Worm (Caenorhabditis elegans) whole organism, young adult: ENCODE data around the gene rps-1.

Source experiments
- B0035.1 ChIP-seq: sonication (generic microtip); optimal IDR thresholded peaks from 2 replicates; lab custom pipeline; 2016; ENCODE audit warnings: missing genetic modification characterization, mild to moderate bottlenecking, missing compliant biosample characterization, missing genotype, missing genetic modification reagents
- F10E7.11 ChIP-seq: sonication (generic microtip); optimal IDR thresholded peaks from 2 replicates; lab custom pipeline; 2017; ENCODE audit warnings: mild to moderate bottlenecking, missing genetic modification characterization, moderate library complexity, missing compliant biosample characterization
- F22D6.2 ChIP-seq: sonication (generic microtip); optimal IDR thresholded peaks from 2 replicates; lab custom pipeline; 2016; ENCODE audit warnings: mild to moderate bottlenecking, missing genetic modification characterization, missing compliant biosample characterization
- F33H1.4 ChIP-seq: fragments of 200-800 bp; sonication (Bioruptor generic); IDR thresholded peaks from 2 replicates; pipeline ENCODE4 v1.3.6; 2022; ENCODE audit warnings: missing genetic modification reagents, missing genetic modification characterization, missing compliant biosample characterization
- F39B2.1 ChIP-seq: fragments of 200-800 bp; sonication (Bioruptor generic); IDR thresholded peaks from 2 replicates; pipeline ENCODE4 v1.3.6; 2022; ENCODE audit warnings: missing genetic modification reagents, missing genetic modification characterization, missing compliant biosample characterization
- F49E8.2 ChIP-seq: sonication (generic microtip); optimal IDR thresholded peaks from 3 replicates; lab custom pipeline; 2017; ENCODE audit warnings: missing genetic modification characterization, mild to moderate bottlenecking, missing compliant biosample characterization, antibody characterized with exemption, moderate library complexity; ENCODE audit not compliant: insufficient read depth
- Y53F4B.3 ChIP-seq: fragments of 200-800 bp; sonication (Bioruptor generic); IDR thresholded peaks from 2 replicates; pipeline ENCODE4 v1.3.6; 2022; ENCODE audit warnings: missing genetic modification reagents, missing genetic modification characterization, missing compliant biosample characterization
- Y67H2A.10 ChIP-seq: fragments of 200-800 bp; sonication (Bioruptor generic); conservative IDR thresholded peaks from 2 replicates; pipeline ENCODE4 v1.3.6; 2022; ENCODE audit warnings: missing genetic modification reagents, missing genetic modification characterization, missing compliant biosample characterization
- athp-1 ChIP-seq: sonication (generic microtip); optimal IDR thresholded peaks from 2 replicates; lab custom pipeline; 2017; ENCODE audit warnings: mild to moderate bottlenecking, missing genetic modification characterization, missing compliant biosample characterization
- attf-3 ChIP-seq: fragments of 200-800 bp; sonication (Bioruptor generic); conservative IDR thresholded peaks from 2 replicates; pipeline ENCODE4 v1.3.6; 2022; ENCODE audit warnings: missing genetic modification reagents, missing genetic modification characterization, missing compliant biosample characterization
- attf-6 ChIP-seq: fragments of 200-800 bp; sonication (Bioruptor generic); IDR thresholded peaks from 2 replicates; pipeline ENCODE4 v1.3.6; 2022; ENCODE audit warnings: missing genetic modification reagents, missing genetic modification characterization, missing compliant biosample characterization
- bed-1 ChIP-seq: fragments of 200-800 bp; sonication (Bioruptor generic); IDR thresholded peaks from 2 replicates; pipeline ENCODE4 v1.3.6; 2022; ENCODE audit warnings: missing genetic modification reagents, missing genetic modification characterization, missing compliant biosample characterization
- cebp-2 ChIP-seq: fragments of 200-800 bp; sonication (Bioruptor generic); IDR thresholded peaks from 2 replicates; pipeline ENCODE4 v1.3.6; 2022; ENCODE audit warnings: missing genetic modification characterization, missing compliant biosample characterization
- ceh-100 ChIP-seq: fragments of 200-800 bp; sonication (Bioruptor generic); IDR thresholded peaks from 2 replicates; pipeline ENCODE4 v1.3.6; 2022; ENCODE audit warnings: missing genetic modification reagents, missing genetic modification characterization, missing compliant biosample characterization
- ceh-40 ChIP-seq: fragments of 200-800 bp; sonication (Bioruptor generic); IDR thresholded peaks from 2 replicates; pipeline ENCODE4 v1.3.6; 2022; ENCODE audit warnings: missing genetic modification characterization, missing compliant biosample characterization
- die-1 ChIP-seq: sonication (generic microtip); optimal IDR thresholded peaks from 2 replicates; lab custom pipeline; 2016; ENCODE audit warnings: missing genotype, mild to moderate bottlenecking, missing genetic modification characterization, missing compliant biosample characterization
- dox-1 ChIP-seq: fragments of 200-800 bp; sonication (Bioruptor generic); IDR thresholded peaks from 2 replicates; pipeline ENCODE4 v1.3.6; 2022; ENCODE audit warnings: missing genetic modification reagents, missing genetic modification characterization, missing compliant biosample characterization
- fkh-3 ChIP-seq: sonication (generic microtip); optimal IDR thresholded peaks from 2 replicates; lab custom pipeline; 2016; ENCODE audit warnings: mild to moderate bottlenecking, missing genetic modification characterization, missing compliant biosample characterization
- hlh-12 ChIP-seq: sonication (generic microtip); optimal IDR thresholded peaks from 2 replicates; lab custom pipeline; 2016; ENCODE audit warnings: missing genetic modification characterization, missing compliant biosample characterization
- hsf-1 ChIP-seq: fragments of 200-800 bp; sonication (Bioruptor generic); IDR thresholded peaks from 2 replicates; pipeline ENCODE4 v1.3.6; 2022; ENCODE audit warnings: missing genetic modification reagents, missing genetic modification characterization, missing compliant biosample characterization
- let-607 ChIP-seq, 2 experiments: fragments of 200-800 bp in 1 of 2; sonication (Bioruptor generic) in 1 of 2; sonication (generic microtip) in 1 of 2; optimal IDR thresholded peaks; 2 replicates each; lab custom pipeline; 2016 to 2018; ENCODE audit warnings: mild to moderate bottlenecking in 2 of 2, missing compliant biosample characterization in 2 of 2, missing genetic modification characterization in 2 of 2, moderate library complexity in 2 of 2, missing genotype in 1 of 2
- lin-54 ChIP-seq: fragments of 200-800 bp; sonication (Bioruptor generic); optimal IDR thresholded peaks from 2 replicates; lab custom pipeline; 2018; ENCODE audit warnings: mild to moderate bottlenecking, missing genetic modification characterization, missing compliant biosample characterization
- lsy-27 ChIP-seq: sonication (generic microtip); optimal IDR thresholded peaks from 2 replicates; lab custom pipeline; 2017; ENCODE audit warnings: missing genetic modification characterization, mild to moderate bottlenecking, missing compliant biosample characterization, antibody characterized with exemption, missing genotype, borderline replicate concordance; ENCODE audit not compliant: insufficient read depth
- madf-10 ChIP-seq: sonication (generic microtip); optimal IDR thresholded peaks from 2 replicates; lab custom pipeline; 2016; ENCODE audit warnings: mild to moderate bottlenecking, missing genetic modification characterization, missing compliant biosample characterization
- madf-6 ChIP-seq: fragments of 200-800 bp; sonication (Bioruptor generic); IDR thresholded peaks from 2 replicates; pipeline ENCODE4 v1.3.6; 2022; ENCODE audit warnings: missing genetic modification reagents, missing genetic modification characterization, missing compliant biosample characterization
- madf-8 ChIP-seq: fragments of 200-800 bp; sonication (Bioruptor generic); conservative IDR thresholded peaks from 2 replicates; pipeline ENCODE4 v1.3.6; 2022; ENCODE audit warnings: missing genetic modification reagents, missing genetic modification characterization, missing compliant biosample characterization
- mcd-1 ChIP-seq: fragments of 200-800 bp; sonication (Bioruptor generic); IDR thresholded peaks from 2 replicates; pipeline ENCODE4 v1.3.6; 2022; ENCODE audit warnings: missing genetic modification reagents, missing genetic modification characterization, missing compliant biosample characterization
- nhr-179 ChIP-seq: sonication (generic microtip); optimal IDR thresholded peaks from 2 replicates; lab custom pipeline; 2016; ENCODE audit warnings: mild to moderate bottlenecking, missing genetic modification characterization, missing compliant biosample characterization
- nhr-27 ChIP-seq: fragments of 200-800 bp; sonication (Bioruptor generic); optimal IDR thresholded peaks from 2 replicates; lab custom pipeline; 2018; ENCODE audit warnings: mild to moderate bottlenecking, missing genetic modification characterization, moderate library complexity, missing compliant biosample characterization
- nhr-80 ChIP-seq: sonication (generic microtip); optimal IDR thresholded peaks from 2 replicates; lab custom pipeline; 2016; ENCODE audit warnings: missing genetic modification characterization, missing compliant biosample characterization
- nhr-90 ChIP-seq: sonication (generic microtip); optimal IDR thresholded peaks from 2 replicates; lab custom pipeline; 2016; ENCODE audit warnings: missing genotype, mild to moderate bottlenecking, missing genetic modification characterization, missing compliant biosample characterization
- pha-4 ChIP-seq: fragments of 150-350 bp; sonication (generic microtip); optimal IDR thresholded peaks from 2 replicates; lab custom pipeline; 2014; ENCODE audit warnings: missing biosample characterization, missing genetic modification reagents, missing genetic modification characterization
- rec-8 ChIP-seq, 2 experiments: sonication (generic microtip); optimal IDR thresholded peaks; 2 replicates each; lab custom pipeline; 2016; ENCODE audit warnings: mild to moderate bottlenecking in 2 of 2, missing genetic modification characterization in 2 of 2, missing genetic modification reagents in 2 of 2, missing genotype in 2 of 2, missing biosample characterization in 1 of 2, missing compliant biosample characterization in 1 of 2, moderate library complexity in 1 of 2
- repo-1 ChIP-seq: sonication (generic microtip); optimal IDR thresholded peaks from 2 replicates; lab custom pipeline; 2017; ENCODE audit warnings: mild to moderate bottlenecking, missing genetic modification characterization, missing compliant biosample characterization
- sdz-38 ChIP-seq: sonication (generic microtip); optimal IDR thresholded peaks from 2 replicates; lab custom pipeline; 2016; ENCODE audit warnings: missing genotype, missing genetic modification characterization, missing compliant biosample characterization
- sea-2 ChIP-seq: fragments of 200-800 bp; sonication (Bioruptor generic); IDR thresholded peaks from 2 replicates; pipeline ENCODE4 v1.3.6; 2022; ENCODE audit warnings: missing genetic modification characterization, missing compliant biosample characterization
- snpc-1.1 ChIP-seq: sonication (generic microtip); optimal IDR thresholded peaks from 2 replicates; lab custom pipeline; 2017; ENCODE audit warnings: missing genetic modification characterization, mild to moderate bottlenecking, missing compliant biosample characterization, antibody characterized with exemption, moderate library complexity, missing genotype, missing genetic modification reagents; ENCODE audit not compliant: insufficient read depth
- snpc-4 ChIP-seq, 5 experiments: fragments of 150-350 bp in 1 of 5; sonication (generic microtip) in 4 of 5; optimal IDR thresholded peaks; 2 replicates each; lab custom pipeline; 2014 to 2018; ENCODE audit warnings: missing genetic modification characterization in 5 of 5, missing biosample characterization in 3 of 5, antibody characterized with exemption in 2 of 5, mild to moderate bottlenecking in 2 of 5, missing compliant biosample characterization in 2 of 5, missing genotype in 2 of 5, moderate library complexity in 2 of 5, missing genetic modification reagents in 1 of 5
- sptf-2 ChIP-seq: fragments of 200-800 bp; sonication (Bioruptor generic); optimal IDR thresholded peaks from 2 replicates; lab custom pipeline; 2018; ENCODE audit warnings: mild to moderate bottlenecking, missing genetic modification characterization, missing compliant biosample characterization
- tbp1 ChIP-seq: fragments of 200-800 bp; sonication (Bioruptor generic); optimal IDR thresholded peaks from 2 replicates; lab custom pipeline; 2018; ENCODE audit warnings: mild to moderate bottlenecking, missing genetic modification characterization, missing compliant biosample characterization
- zim-3 ChIP-seq: sonication (generic microtip); optimal IDR thresholded peaks from 2 replicates; lab custom pipeline; 2017; ENCODE audit warnings: mild to moderate bottlenecking, missing genetic modification characterization, moderate library complexity, missing compliant biosample characterization
- ztf-22 ChIP-seq: fragments of 200-800 bp; sonication (Bioruptor generic); optimal IDR thresholded peaks from 2 replicates; lab custom pipeline; 2018; ENCODE audit warnings: mild to moderate bottlenecking, missing genetic modification characterization, moderate library complexity, missing compliant biosample characterization
- ztf-26 ChIP-seq: sonication (generic microtip); optimal IDR thresholded peaks from 2 replicates; lab custom pipeline; 2017; ENCODE audit warnings: missing genetic modification characterization, missing compliant biosample characterization
- ztf-28 ChIP-seq: fragments of 200-800 bp; sonication (Bioruptor generic); IDR thresholded peaks from 2 replicates; pipeline ENCODE4 v1.3.6; 2022; ENCODE audit warnings: missing genetic modification reagents, missing genetic modification characterization, missing compliant biosample characterization
- ztf-3 ChIP-seq: fragments of 200-800 bp; sonication (Bioruptor generic); optimal IDR thresholded peaks from 2 replicates; lab custom pipeline; 2018; ENCODE audit warnings: mild to moderate bottlenecking, missing genetic modification characterization, missing compliant biosample characterization

rps-1 gene

DNA sequence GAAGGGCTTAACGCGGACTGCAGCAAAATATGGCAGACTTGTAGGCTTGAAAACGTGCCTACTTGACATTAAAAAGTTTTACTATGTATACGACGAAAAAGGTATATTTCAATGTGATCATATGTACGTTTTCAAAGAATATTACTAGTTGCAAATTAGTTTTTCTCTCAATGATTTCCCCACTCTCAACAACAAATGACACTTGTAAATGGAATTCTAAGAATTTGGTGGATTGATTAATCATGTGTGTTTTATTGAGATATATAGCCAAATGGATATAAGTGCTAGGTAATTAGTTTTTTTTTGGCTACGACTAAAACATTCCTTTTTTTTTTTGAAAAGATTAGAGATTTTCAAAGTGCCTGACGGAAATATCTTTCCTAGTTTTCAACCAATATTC lies 11.6 kb downstream of the rps-1 start:
- no peak for TF ChIP-seq repo-1 (tag; lab: Kevin White, UChicago)
- TF ChIP-seq F49E8.2 (tag; lab: Kevin White, UChicago): no peak
- TF ChIP-seq tbp1 (GFP tag; lab: Kevin White, UChicago): no peak
- TF ChIP-seq attf-3 (GFP tag; lab: Robert Waterston, UW): no peak
- TF ChIP-seq madf-6 (GFP tag; lab: Robert Waterston, UW): no peak
- TF ChIP-seq athp-1: no peak
- no peak for TF ChIP-seq cebp-2
- no peak for TF ChIP-seq die-1 (tag; lab: Kevin White, UChicago)
- TF ChIP-seq F10E7.11: no peak
- TF ChIP-seq mcd-1 (GFP tag; lab: Robert Waterston, UW): no peak
- TF ChIP-seq dox-1 (GFP tag; lab: Robert Waterston, UW): no peak
- TF ChIP-seq let-607 (tag; optimal IDR thresholded peaks at IDR 0.05; lab: Kevin White, UChicago): no peak
- no peak for TF ChIP-seq ztf-28 (GFP tag; lab: Robert Waterston, UW)
- TF ChIP-seq madf-8 (GFP tag; lab: Robert Waterston, UW): no peak
- TF ChIP-seq lsy-27 (tag; lab: Kevin White, UChicago): no peak
- no peak for TF ChIP-seq nhr-80 (tag; lab: Kevin White, UChicago)
- no peak for TF ChIP-seq Y67H2A.10 (GFP tag; lab: Robert Waterston, UW)
- no peak for TF ChIP-seq zim-3 (tag; lab: Kevin White, UChicago)
- TF ChIP-seq sea-2 (GFP tag; lab: Robert Waterston, UW): no peak

DNA sequence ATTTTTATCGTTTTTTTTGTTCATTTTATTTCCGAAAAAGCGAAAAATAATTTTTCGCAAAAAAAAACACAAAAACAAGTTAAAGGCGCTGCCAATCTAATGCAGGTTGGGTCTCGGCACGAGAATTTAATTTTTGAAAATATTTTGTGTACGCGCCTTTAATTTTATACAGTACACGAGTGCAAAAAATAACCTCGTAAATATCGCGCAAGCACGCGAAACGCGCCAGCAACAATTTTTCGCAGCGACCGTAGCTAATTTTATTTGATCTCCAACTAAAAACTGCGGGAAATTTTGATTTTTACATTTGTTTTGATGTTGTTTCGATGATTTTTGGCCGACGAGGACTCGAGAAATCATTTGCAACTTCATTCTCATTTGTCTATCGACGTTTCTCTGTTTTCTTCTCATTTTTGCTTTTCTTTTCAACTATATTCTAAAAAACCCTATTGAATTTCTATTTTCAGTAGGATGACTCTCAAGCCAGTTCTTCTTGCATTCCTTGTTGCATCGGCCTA lies 13.2 kb downstream of the rps-1 start, which contains the start of gene cpg-1:
Gene cpg-1, plus strand, starts transcription at position 468 of the 518 bp plus-strand sequence.
- TF ChIP-seq F22D6.2 (tag; lab: Kevin White, UChicago) (no peak), F39B2.1 (GFP tag; lab: Robert Waterston, UW) (no peak), F33H1.4 (GFP tag; lab: Robert Waterston, UW) (peak; percentile 99), hsf-1 (peak; percentile 95), let-607 (tag; optimal IDR thresholded peaks at IDR 0.05; lab: Kevin White, UChicago) (no peak), hlh-12 (tag; lab: Kevin White, UChicago) (no peak), attf-6 (GFP tag; lab: Robert Waterston, UW) (peak; percentile 91), snpc-4 (GFP tag; optimal IDR thresholded peaks at IDR 0.05; lab: Kevin White, UChicago) (peak; percentile 73), snpc-4 (tag; optimal IDR thresholded peaks at IDR 0.05; lab: Kevin White, UChicago) (peak; percentile 62 to 89 (median 80)), Y53F4B.3 (peak; percentile 80), snpc-1.1 (tag; lab: Kevin White, UChicago) (peak; percentile 84), ztf-3 (GFP tag; lab: Kevin White, UChicago) (no peak), nhr-27 (tag; lab: Kevin White, UChicago) (no peak), ceh-100 (peak; percentile 76), ztf-22 (GFP tag; lab: Kevin White, UChicago) (no peak), bed-1 (GFP tag; lab: Robert Waterston, UW) (no peak), ztf-26 (tag; lab: Kevin White, UChicago) (no peak), sea-2 (GFP tag; lab: Robert Waterston, UW) (no peak), rec-8 (tag; optimal IDR thresholded peaks at IDR 0.05; lab: Kevin White, UChicago) (peak in 1 of 2 experiments; percentile 88), sptf-2 (GFP tag; lab: Kevin White, UChicago) (no peak), nhr-90 (tag; lab: Kevin White, UChicago) (no peak), nhr-179 (no peak), Y67H2A.10 (GFP tag; lab: Robert Waterston, UW) (peak; percentile 81), fkh-3 (tag; lab: Kevin White, UChicago) (no peak), ceh-40 (no peak), repo-1 (tag; lab: Kevin White, UChicago) (no peak), sdz-38 (tag; lab: Kevin White, UChicago) (no peak), ztf-28 (GFP tag; lab: Robert Waterston, UW) (peak; percentile 98), B0035.1 (tag; lab: Kevin White, UChicago) (no peak), madf-6 (GFP tag; lab: Robert Waterston, UW) (peak; percentile 100), pha-4 (tag; lab: Kevin White, UChicago) (no peak), lin-54 (peak; percentile 97), madf-10 (no peak)
